Worm (Caenorhabditis elegans) whole organism, late embryonic: ENCODE results near the gene mrps-18B.

Source experiments
- nhr-11 ChIP-seq: fragments of 150-350 bp; optimal IDR thresholded peaks from 2 replicates; lab custom pipeline; 2014; ENCODE audit warnings: missing biosample characterization, missing genetic modification characterization
- pha-4 ChIP-seq: fragments of 150-350 bp; optimal IDR thresholded peaks from 2 replicates; lab custom pipeline; 2018; ENCODE audit warnings: missing biosample characterization, missing genetic modification reagents, missing genetic modification characterization

- no peak for TF ChIP-seq nhr-11 (tag; lab: Kevin White, UChicago)
- no peak for TF ChIP-seq pha-4 (tag; lab: Kevin White, UChicago)
These were observed 7.3 kb upstream of the mrps-18B start, which contains the start of gene T13H5.8 for ce11 chrII:8518210-8518609.
